Worm (Caenorhabditis elegans): ENCODE data around the gene C49F5.13.

Gene C49F5.13

ce11 chrX:12004925-12005324 lies 43.7 kb downstream of the C49F5.13 start:
- no peak for TF ChIP-seq ztf-16 (tag; optimal IDR thresholded peaks at IDR 0.05)
- TF ChIP-seq hlh-30 (tag; optimal IDR thresholded peaks at IDR 0.05; ENCODE audit: insufficient read depth), result no peak
- no peak for TF ChIP-seq pat-9 (tag; optimal IDR thresholded peaks at IDR 0.05)
- TF ChIP-seq Y22D7AL.16 (tag; optimal IDR thresholded peaks at IDR 0.05), result no peak
- TF ChIP-seq sox-2 (GFP tag; IDR thresholded peaks at IDR 0.05), result no peak
- TF ChIP-seq ets-4 (tag; optimal IDR thresholded peaks at IDR 0.05), result no peak

- peak; percentile 39 for TF ChIP-seq pax-1 (tag; optimal IDR thresholded peaks at IDR 0.05)
- no peak for TF ChIP-seq ahr-1 (tag; optimal IDR thresholded peaks at IDR 0.05)
These were observed 44.3 kb downstream of the C49F5.13 start, which contains the start of gene sma-5 for ce11 chrX:12005499-12005959. Gene sma-5, minus strand, starts transcription at chrX:12005549.

ce11 chrX:12006470-12006869 lies 45.3 kb downstream of the C49F5.13 start:
- TF ChIP-seq tbx-7 (tag; optimal IDR thresholded peaks at IDR 0.05), result no peak
- no peak for TF ChIP-seq ceh-24 (tag; optimal IDR thresholded peaks at IDR 0.05)
- TF ChIP-seq ceh-31 (tag; optimal IDR thresholded peaks at IDR 0.05), result no peak
- TF ChIP-seq ama-1 (optimal IDR thresholded peaks at IDR 0.05), result no peak
- no peak for TF ChIP-seq fkh-10 (GFP tag; optimal IDR thresholded peaks at IDR 0.05)
- no peak for TF ChIP-seq nhr-11 (tag; optimal IDR thresholded peaks at IDR 0.05)
- no peak for TF ChIP-seq mec-3 (tag; optimal IDR thresholded peaks at IDR 0.05; ENCODE audit: borderline replicate concordance)
- no peak for TF ChIP-seq ceh-2 (tag; optimal IDR thresholded peaks at IDR 0.05)
- no peak for TF ChIP-seq sox-2 (GFP tag; IDR thresholded peaks at IDR 0.05)
- no peak for TF ChIP-seq ceh-18 (tag; optimal IDR thresholded peaks at IDR 0.05)
- no peak for TF ChIP-seq ceh-19 (GFP tag; optimal IDR thresholded peaks at IDR 0.05)
- no peak for TF ChIP-seq ceh-9 (tag; optimal IDR thresholded peaks at IDR 0.05)
- no peak for TF ChIP-seq syd-9 (tag; optimal IDR thresholded peaks at IDR 0.05)
- no peak for TF ChIP-seq ttx-3 (tag; optimal IDR thresholded peaks at IDR 0.05)
- no peak for TF ChIP-seq odd-2 (tag; optimal IDR thresholded peaks at IDR 0.05)

ce11 chrX:12007905-12008466 lies 46.8 kb downstream of the C49F5.13 start:
- TF ChIP-seq ceh-14 (tag; optimal IDR thresholded peaks at IDR 0.05), result no peak
- TF ChIP-seq Y22D7AL.16 (tag; optimal IDR thresholded peaks at IDR 0.05), result no peak
- TF ChIP-seq ref-2 (tag; optimal IDR thresholded peaks at IDR 0.05), result peak; percentile 53

All from whole organism, late embryonic.